Fruit fly (Drosophila melanogaster): ENCODE results near the gene RpL27A.

RpL27A gene

DNA sequence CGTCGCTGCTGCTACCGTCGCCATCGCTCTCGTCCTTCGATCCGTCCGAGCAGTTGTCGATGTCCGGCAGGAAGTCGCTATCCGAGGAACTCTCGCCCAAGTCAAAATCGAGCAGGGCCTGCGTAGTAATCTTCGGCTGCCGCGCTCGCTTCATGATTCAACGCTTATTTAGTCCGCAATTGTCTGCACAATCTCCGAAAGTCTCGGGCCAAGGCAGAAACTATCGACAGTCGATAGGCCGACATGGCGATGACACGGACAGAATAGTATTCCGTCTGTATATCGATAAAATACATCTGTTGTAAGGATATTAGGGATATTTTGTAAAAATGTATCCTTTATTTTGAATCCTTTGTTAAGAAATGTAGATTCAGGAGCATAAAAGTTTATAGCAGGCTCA is 5.4 kb downstream of the RpL27A start, which contains the start of gene CG15439:
Gene CG15439, minus strand, starts transcription at position 241 of the 400 bp plus-strand sequence.
- peak; percentile 21 for TF ChIP-seq CG1621 (tag; optimal IDR thresholded peaks at IDR 0.05)
- TF ChIP-seq acj6 (GFP tag; optimal IDR thresholded peaks at IDR 0.05) = no peak

DNA sequence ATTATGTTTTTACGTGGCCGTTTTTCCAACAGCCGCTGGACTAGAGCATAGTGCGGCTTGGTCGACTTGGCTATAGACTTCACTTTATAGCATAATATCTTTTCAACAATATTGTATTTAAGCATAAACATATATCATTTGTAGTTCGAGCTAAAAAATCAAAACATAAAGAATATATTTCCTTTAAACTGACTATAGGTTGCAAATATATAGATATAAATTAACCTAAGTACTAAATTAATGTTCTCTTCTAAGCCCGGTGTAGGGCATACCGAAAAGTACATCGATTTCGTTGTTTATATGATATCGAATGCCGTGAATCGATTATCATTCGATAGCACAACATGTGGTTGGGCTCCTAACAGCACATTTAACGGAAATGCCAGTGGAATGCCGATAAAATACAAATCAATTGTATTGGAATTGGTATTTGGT is 9.6 kb downstream of the RpL27A start, which contains the start of gene MFS18:
Gene MFS18, minus strand, starts transcription at position 54 of the 435 bp plus-strand sequence.
- TF ChIP-seq lz (GFP tag; optimal IDR thresholded peaks at IDR 0.05) (peak; percentile 94), CG1621 (tag; optimal IDR thresholded peaks at IDR 0.05) (peak; percentile 85), CG8319 (GFP tag; optimal IDR thresholded peaks at IDR 0.05) (peak; percentile 98), CG6808 (GFP tag; optimal IDR thresholded peaks at IDR 0.05) (peak; percentile 95), CG16779 (tag; optimal IDR thresholded peaks at IDR 0.05) (no peak), CG7368 (GFP tag; optimal IDR thresholded peaks at IDR 0.05) (peak; percentile 99), CG11762 (GFP tag; optimal IDR thresholded peaks at IDR 0.05; ENCODE audit: insufficient read depth) (peak; percentile 99), pdm3 (GFP tag; optimal IDR thresholded peaks at IDR 0.05) (peak; percentile 96), CG15336 (GFP tag; IDR thresholded peaks at IDR 0.05) (peak; percentile 99), fkh (GFP tag; optimal IDR thresholded peaks at IDR 0.05) (peak; percentile 76), Ets21C (GFP tag; optimal IDR thresholded peaks at IDR 0.05) (peak; percentile 84), CG11294 (GFP tag; IDR thresholded peaks at IDR 0.05) (peak; percentile 99), Lpt (GFP tag; optimal IDR thresholded peaks at IDR 0.05) (peak; percentile 93), CG32006 (GFP tag; optimal IDR thresholded peaks at IDR 0.05) (peak; percentile 96), CG6276 (GFP tag; optimal IDR thresholded peaks at IDR 0.05) (peak; percentile 98), CG31627 (GFP tag; optimal IDR thresholded peaks at IDR 0.05) (peak; percentile 91), fd59A (GFP tag; optimal IDR thresholded peaks at IDR 0.05) (peak; percentile 84), CG11902 (GFP tag; optimal IDR thresholded peaks at IDR 0.05) (peak; percentile 95), CG4318 (GFP tag; optimal IDR thresholded peaks at IDR 0.05) (no peak), Sox102F (GFP tag; optimal IDR thresholded peaks at IDR 0.05) (peak; percentile 94), CG8119 (GFP tag; IDR thresholded peaks at IDR 0.05) (peak; percentile 99), Gug (GFP tag; IDR thresholded peaks at IDR 0.05) (peak; percentile 99), CG6792 (GFP tag; optimal IDR thresholded peaks at IDR 0.05) (peak; percentile 94), salr (GFP tag; optimal IDR thresholded peaks at IDR 0.05) (peak; percentile 81 to 96), CG8632 (GFP tag; optimal IDR thresholded peaks at IDR 0.05) (peak; percentile 98), esn (GFP tag; optimal IDR thresholded peaks at IDR 0.05) (peak; percentile 98), Eip93F (GFP tag; optimal IDR thresholded peaks at IDR 0.05) (no peak), acj6 (GFP tag; optimal IDR thresholded peaks at IDR 0.05) (peak; percentile 97), svp (GFP tag) (peak; percentile 98), Blimp-1 (GFP tag; optimal IDR thresholded peaks at IDR 0.05) (peak; percentile 90), CG34406 (GFP tag; optimal IDR thresholded peaks at IDR 0.05) (peak; percentile 98), spab (GFP tag; optimal IDR thresholded peaks at IDR 0.05) (peak; percentile 98), CG10631 (GFP tag; optimal IDR thresholded peaks at IDR 0.05) (peak; percentile 97), Hr39 (GFP tag; optimal IDR thresholded peaks at IDR 0.05) (peak; percentile 88), net (GFP tag; optimal IDR thresholded peaks at IDR 0.05) (peak; percentile 97), CG3032 (tag; optimal IDR thresholded peaks at IDR 0.05) (peak; percentile 98), eg (GFP tag; IDR thresholded peaks at IDR 0.05) (peak; percentile 99), CG6163 (GFP tag; IDR thresholded peaks at IDR 0.05) (peak; percentile 98), CG3919 (GFP tag; optimal IDR thresholded peaks at IDR 0.05) (peak; percentile 97), dsx (GFP tag; optimal IDR thresholded peaks at IDR 0.05; ENCODE audit: poor library complexity, severe bottlenecking) (peak; percentile 86), CG10669 (GFP tag; optimal IDR thresholded peaks at IDR 0.05) (peak; percentile 99), Hr4 (GFP tag; optimal IDR thresholded peaks at IDR 0.05) (peak; percentile 96), CG6854 (GFP tag; optimal IDR thresholded peaks at IDR 0.05) (peak; percentile 96), ss (GFP tag; optimal IDR thresholded peaks at IDR 0.05) (peak in 1 of 2 experiments; percentile 90), OdsH (GFP tag; optimal IDR thresholded peaks at IDR 0.05) (peak; percentile 97), achi (GFP tag; optimal IDR thresholded peaks at IDR 0.05) (peak; percentile 97), Ets96B (tag; optimal IDR thresholded peaks at IDR 0.05) (peak; percentile 89), Eip75B (GFP tag; optimal IDR thresholded peaks at IDR 0.05) (peak; percentile 92), Eip78C (GFP tag) (peak; percentile 99)

All from whole organism, prepupa.